Fruit fly (Drosophila melanogaster): Measurements from ENCODE around the gene squ.

squ gene

DNA sequence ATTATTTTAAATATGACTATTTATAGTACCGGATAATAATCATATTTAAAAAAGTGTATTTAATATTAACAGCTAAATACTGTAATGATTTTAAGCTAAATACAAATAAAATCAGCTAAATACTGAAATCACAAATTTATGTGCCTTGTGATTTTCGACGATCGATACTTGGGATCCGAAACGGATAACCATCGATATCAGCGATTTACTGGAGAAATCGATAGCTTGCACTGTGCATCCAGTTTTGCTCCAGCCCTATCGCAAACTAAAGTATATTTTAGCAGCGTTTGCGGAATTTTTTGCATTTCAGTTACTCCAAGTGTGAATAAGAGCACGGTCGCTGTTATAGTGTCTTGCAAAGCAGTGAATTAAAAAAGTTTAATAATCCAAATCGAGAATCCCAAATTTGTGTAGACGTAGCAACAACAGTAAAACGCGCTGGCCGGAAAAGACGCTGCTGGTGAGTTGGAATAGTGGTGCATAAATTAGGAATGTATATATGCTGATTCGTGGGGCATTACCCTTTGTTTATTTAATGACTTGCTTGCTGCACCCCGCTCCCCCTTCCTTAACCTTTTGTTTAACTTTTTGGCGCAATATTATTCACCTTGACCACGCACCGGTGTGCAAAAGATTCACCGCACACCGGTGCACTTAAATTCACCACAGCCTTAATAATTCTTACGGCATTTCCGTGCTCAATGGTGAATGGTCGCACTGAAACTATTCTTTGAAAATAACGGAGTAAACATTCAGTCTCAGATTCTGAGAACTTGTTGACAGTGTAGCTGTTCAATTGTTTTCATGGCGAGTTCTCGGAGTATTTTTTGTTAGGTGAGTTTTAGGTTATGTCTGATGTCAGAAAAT is at the start of gene squ, which contains the start of gene grp:
squ (plus strand) TSS at position 238 of the 867 bp plus-strand sequence.
grp (plus strand) TSS at position 238 of the 867 bp plus-strand sequence.
- TF ChIP-seq Mio (GFP tag; optimal IDR thresholded peaks at IDR 0.05): no peak
- peak; percentile 35 for TF ChIP-seq Sp1 (GFP tag; optimal IDR thresholded peaks at IDR 0.05)
- peak; percentile 6 for TF ChIP-seq rgr (GFP tag; optimal IDR thresholded peaks at IDR 0.05)
- TF ChIP-seq Myc (optimal IDR thresholded peaks at IDR 0.05): peak; percentile 58
- no peak for TF ChIP-seq Vsx2 (GFP tag; optimal IDR thresholded peaks at IDR 0.05; ENCODE audit: partially characterized antibody)
- peak in 1 of 2 experiments; percentile 19 for TF ChIP-seq foxo (GFP tag; optimal IDR thresholded peaks at IDR 0.05)
- TF ChIP-seq dmrt93B (GFP tag; optimal IDR thresholded peaks at IDR 0.05): no peak
- no peak for TF ChIP-seq Rel (GFP tag; optimal IDR thresholded peaks at IDR 0.05)
- TF ChIP-seq Rel (tag; optimal IDR thresholded peaks at IDR 0.05): peak; percentile 33
- TF ChIP-seq fru (GFP tag; optimal IDR thresholded peaks at IDR 0.05): peak; percentile 24
- peak; percentile 37 for TF ChIP-seq br (GFP tag; optimal IDR thresholded peaks at IDR 0.05)
- peak; percentile 22 for TF ChIP-seq Hr83 (GFP tag; optimal IDR thresholded peaks at IDR 0.05; ENCODE audit: poor library complexity, severe bottlenecking)
- TF ChIP-seq OdsH (GFP tag; optimal IDR thresholded peaks at IDR 0.05): peak; percentile 37

DNA sequence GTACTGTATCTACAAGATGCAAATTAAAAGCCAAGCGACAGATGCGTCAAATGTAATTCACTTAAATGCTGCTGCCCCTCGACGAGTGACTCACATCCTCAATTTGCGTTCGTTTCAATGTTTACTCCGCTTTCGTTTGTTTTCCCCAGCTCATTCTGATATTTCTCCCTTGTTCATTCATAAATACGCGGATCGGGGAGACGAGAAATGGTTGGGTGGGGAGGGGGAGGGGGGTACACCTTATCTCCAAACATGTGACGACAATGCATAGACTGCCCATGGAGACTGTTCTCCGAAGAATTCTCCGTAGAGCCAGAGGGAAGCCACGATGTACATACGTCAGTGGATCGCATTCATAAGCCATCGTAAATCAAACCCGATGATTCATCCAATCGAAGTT is 42.5 kb upstream of the squ start:
- TF ChIP-seq woc (GFP tag; optimal IDR thresholded peaks at IDR 0.05) (no peak), Rel (GFP tag; optimal IDR thresholded peaks at IDR 0.05) (no peak), Rel (tag; optimal IDR thresholded peaks at IDR 0.05) (peak; percentile 20), psq (GFP tag; optimal IDR thresholded peaks at IDR 0.05) (peak; percentile 55)

DNA sequence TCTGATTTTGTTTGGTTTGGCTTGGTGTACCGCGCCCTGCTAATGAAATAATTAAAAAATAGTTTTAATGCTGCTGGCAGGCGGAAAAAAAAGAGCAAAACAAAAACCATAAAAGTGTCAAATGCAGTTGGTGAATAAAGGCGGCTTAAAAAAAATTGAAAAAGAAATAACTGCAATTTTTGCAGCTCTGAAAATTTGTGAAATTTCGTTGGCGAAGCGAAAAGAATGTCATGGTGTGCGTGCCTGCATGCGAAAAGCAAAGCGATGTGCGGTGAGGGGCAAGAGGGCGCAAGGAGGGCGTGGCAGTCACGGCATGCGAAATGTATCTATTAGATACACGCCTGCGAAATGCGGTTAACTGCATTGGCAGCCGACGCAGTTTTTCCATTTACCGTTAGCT is 41.5 kb upstream of the squ start:
- TF ChIP-seq sv (GFP tag; optimal IDR thresholded peaks at IDR 0.05): no peak
- TF ChIP-seq Sp1 (GFP tag; optimal IDR thresholded peaks at IDR 0.05): no peak
- no peak for TF ChIP-seq CG9705 (GFP tag; optimal IDR thresholded peaks at IDR 0.05)
- TF ChIP-seq brk (GFP tag; optimal IDR thresholded peaks at IDR 0.05): no peak
- no peak for TF ChIP-seq fru (GFP tag; optimal IDR thresholded peaks at IDR 0.05)

DNA sequence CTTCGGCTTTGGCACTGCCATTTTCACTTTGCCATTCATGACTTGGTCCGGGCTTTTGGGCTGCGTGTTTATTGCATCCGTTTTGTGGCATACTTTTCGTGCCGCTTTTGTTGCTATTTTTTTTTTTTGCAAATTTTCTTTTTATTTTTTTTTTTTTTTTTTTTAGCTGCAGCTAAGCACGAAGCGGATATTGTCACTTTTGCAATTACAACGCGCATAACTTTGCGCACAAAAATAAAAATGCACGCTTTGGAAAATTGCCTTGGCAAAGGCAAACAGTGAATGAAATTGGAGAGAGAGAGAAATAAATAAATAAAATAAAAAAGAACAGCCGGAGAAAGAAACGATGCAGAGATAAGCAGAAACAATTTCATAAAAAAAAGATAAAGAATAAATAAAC is 39.0 kb upstream of the squ start:
- TF ChIP-seq psq (GFP tag; optimal IDR thresholded peaks at IDR 0.05): peak; percentile 29
- TF ChIP-seq pan (optimal IDR thresholded peaks at IDR 0.05): no peak

DNA sequence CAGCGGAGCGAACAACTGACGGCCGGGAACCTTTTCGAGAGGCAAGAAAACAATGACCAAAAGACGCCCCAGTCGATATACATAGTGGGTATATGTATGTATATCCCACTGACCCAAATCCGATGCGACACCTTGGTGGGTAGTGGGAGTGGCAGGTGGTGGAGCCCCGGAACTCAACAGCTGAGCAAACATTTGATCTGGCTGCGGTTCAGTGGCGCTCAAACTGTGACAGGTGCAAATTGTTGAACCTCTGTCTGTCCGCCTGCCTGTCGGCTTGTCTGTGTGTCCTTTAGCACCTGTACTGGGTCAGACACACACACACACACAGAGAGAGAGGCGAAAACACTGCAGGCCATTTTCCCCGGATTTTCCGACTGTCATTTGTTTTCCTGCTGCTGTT is 36.4 kb upstream of the squ start:
- TF ChIP-seq lola (GFP tag; optimal IDR thresholded peaks at IDR 0.05): no peak
- no peak for TF ChIP-seq Vsx2 (GFP tag; optimal IDR thresholded peaks at IDR 0.05; ENCODE audit: partially characterized antibody)
- TF ChIP-seq usp (GFP tag; optimal IDR thresholded peaks at IDR 0.05): no peak
- no peak for TF ChIP-seq psq (GFP tag; optimal IDR thresholded peaks at IDR 0.05)
- TF ChIP-seq dsf (GFP tag; optimal IDR thresholded peaks at IDR 0.05; ENCODE audit: borderline replicate concordance): no peak
- no peak for TF ChIP-seq Rel (GFP tag; optimal IDR thresholded peaks at IDR 0.05)
- no peak for TF ChIP-seq Rel (tag; optimal IDR thresholded peaks at IDR 0.05)
- no peak for TF ChIP-seq dl (GFP tag; optimal IDR thresholded peaks at IDR 0.05; ENCODE audit: insufficient read depth in 1 of 2, partially characterized antibody in 2 of 2)
- TF ChIP-seq sage (GFP tag; optimal IDR thresholded peaks at IDR 0.05): no peak
- no peak for TF ChIP-seq Hr78 (GFP tag; optimal IDR thresholded peaks at IDR 0.05)
- no peak for TF ChIP-seq OdsH (GFP tag; optimal IDR thresholded peaks at IDR 0.05)
- no peak for TF ChIP-seq CG32264 (GFP tag; optimal IDR thresholded peaks at IDR 0.05)
- no peak for TF ChIP-seq Myc (optimal IDR thresholded peaks at IDR 0.05)
- TF ChIP-seq Abd-B (GFP tag; optimal IDR thresholded peaks at IDR 0.05): no peak
- TF ChIP-seq brk (GFP tag; optimal IDR thresholded peaks at IDR 0.05): no peak
- no peak for TF ChIP-seq jim (GFP tag; optimal IDR thresholded peaks at IDR 0.05)
- no peak for TF ChIP-seq Hnf4 (GFP tag; optimal IDR thresholded peaks at IDR 0.05)
- TF ChIP-seq HLH106 (tag; optimal IDR thresholded peaks at IDR 0.05): no peak
- no peak for TF ChIP-seq foxo (GFP tag; optimal IDR thresholded peaks at IDR 0.05)

All from whole organism, wandering third instar larva.